Worm (Caenorhabditis elegans) whole organism, L3 larva: Measurements from ENCODE around the gene frpr-4.

Experiments used
- eor-1 ChIP-seq, 2 experiments: fragments of 150-350 bp; optimal IDR thresholded peaks; 2 replicates each; lab custom pipeline; 2014 to 2018; ENCODE audit warnings: missing biosample characterization in 2 of 2, missing genetic modification characterization in 2 of 2
- mdl-1 ChIP-seq: fragments of 150-350 bp; optimal IDR thresholded peaks from 2 replicates; lab custom pipeline; 2014; ENCODE audit warnings: missing biosample characterization, missing genetic modification characterization
- unc-62 ChIP-seq: fragments of 150-350 bp; sonication (generic microtip); optimal IDR thresholded peaks from 4 replicates; lab custom pipeline; 2014; ENCODE audit warnings: missing biosample characterization, missing genetic modification reagents, missing genetic modification characterization

ce11 chrII:5301810-5302209, 46.5 kb upstream of the frpr-4 start:
- no peak for TF ChIP-seq mdl-1 (tag; lab: Kevin White, UChicago)
- TF ChIP-seq unc-62 (GFP tag; lab: Kevin White, UChicago), result no peak
- no peak for TF ChIP-seq eor-1 (tag; optimal IDR thresholded peaks at IDR 0.05; lab: Kevin White, UChicago)
